Comparison of ENCODE assay signal across 4 worm cellular contexts in the genomic region with DNA sequence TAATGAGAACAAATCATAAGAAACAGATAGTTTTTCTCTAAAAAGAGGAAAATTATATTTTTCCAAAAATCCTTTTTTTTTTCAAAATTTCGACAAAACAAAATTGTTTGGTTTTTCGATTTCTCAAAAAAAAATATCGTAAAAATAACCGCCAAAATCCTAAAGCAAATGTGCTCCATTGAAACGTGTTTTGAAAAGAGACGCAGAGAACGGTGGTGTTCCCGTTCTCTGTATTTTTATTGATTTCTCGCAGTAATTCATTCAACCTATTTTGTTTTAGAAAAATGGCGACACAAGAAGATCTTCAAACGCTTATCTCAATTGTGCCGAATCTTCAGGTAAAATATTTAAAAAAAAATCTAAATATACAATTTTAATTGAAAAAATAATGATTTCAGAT.
TF ChIP-seq lines count a peak whose summit lies in the region.

A gene (plus strand): TSS at position 281 of the 400 bp plus-strand sequence.

TF ChIP-seq in whole organism, L1 larva, 84 proteins besides CTCF, POLR2A, EP300 and RAD21 (continued from another document and continues in another):
- peak in 1 of 3 experiments; percentile 10 for TF ChIP-seq ceh-82 (tag; optimal IDR thresholded peaks at IDR 0.05; lab: Kevin White, UChicago)
- peak; percentile 26 for TF ChIP-seq F16B12.6 (tag; optimal IDR thresholded peaks at IDR 0.05; lab: Kevin White, UChicago)
- TF ChIP-seq lsy-2 (tag; optimal IDR thresholded peaks at IDR 0.05; lab: Kevin White, UChicago), result peak in 1 of 2 experiments; percentile 64
- no peak for TF ChIP-seq unc-30 (tag; optimal IDR thresholded peaks at IDR 0.05; lab: Kevin White, UChicago)
- TF ChIP-seq nhr-76 (tag; optimal IDR thresholded peaks at IDR 0.05; lab: Kevin White, UChicago), result no peak
- TF ChIP-seq ets-5 (GFP tag; IDR thresholded peaks at IDR 0.05; lab: Robert Waterston, UW), result no peak
- TF ChIP-seq unc-98 (GFP tag; IDR thresholded peaks at IDR 0.05; lab: Robert Waterston, UW), result no peak
- peak; percentile 2 for TF ChIP-seq snpc-4 (tag; optimal IDR thresholded peaks at IDR 0.05; lab: Kevin White, UChicago)
- TF ChIP-seq hpl-2 (GFP tag; optimal IDR thresholded peaks at IDR 0.05; lab: Kevin White, UChicago), result no peak
- no peak for TF ChIP-seq C04F5.9 (tag; optimal IDR thresholded peaks at IDR 0.05; lab: Kevin White, UChicago)
- TF ChIP-seq nhr-20 (tag; optimal IDR thresholded peaks at IDR 0.05; lab: Kevin White, UChicago), result peak; percentile 6
- no peak for TF ChIP-seq ztf-4 (tag; optimal IDR thresholded peaks at IDR 0.05; lab: Kevin White, UChicago)
- TF ChIP-seq zag-1 (tag; optimal IDR thresholded peaks at IDR 0.05; lab: Kevin White, UChicago), result no peak
- TF ChIP-seq elt-2 (tag; optimal IDR thresholded peaks at IDR 0.05; lab: Kevin White, UChicago), result no peak
- no peak for TF ChIP-seq hlh-4 (tag; optimal IDR thresholded peaks at IDR 0.05; lab: Kevin White, UChicago)
- TF ChIP-seq xbp-1 (tag; optimal IDR thresholded peaks at IDR 0.05; lab: Kevin White, UChicago), result no peak
- TF ChIP-seq pqm-1 (tag; optimal IDR thresholded peaks at IDR 0.05; lab: Kevin White, UChicago), result no peak
- TF ChIP-seq Y116A8C.19 (tag; optimal IDR thresholded peaks at IDR 0.05; lab: Kevin White, UChicago; ENCODE audit: borderline replicate concordance), result no peak
- TF ChIP-seq efl-3 (GFP tag; optimal IDR thresholded peaks at IDR 0.05; lab: Kevin White, UChicago), result no peak
- peak; percentile 51 to 75 for TF ChIP-seq efl-1 (optimal IDR thresholded peaks at IDR 0.05; lab: Kevin White, UChicago)
- peak; percentile 18 to 58 for TF ChIP-seq efl-1 (GFP tag; optimal IDR thresholded peaks at IDR 0.05 in 1 of 2; lab: Kevin White, UChicago)
- no peak for TF ChIP-seq egl-13 (tag; optimal IDR thresholded peaks at IDR 0.05; lab: Kevin White, UChicago)
- peak; percentile 7 for TF ChIP-seq lin-13 (GFP tag; optimal IDR thresholded peaks at IDR 0.05; lab: Kevin White, UChicago)
- no peak for TF ChIP-seq grh-1 (GFP tag; IDR thresholded peaks at IDR 0.05; lab: Robert Waterston, UW)
- TF ChIP-seq lir-3 (tag; optimal IDR thresholded peaks at IDR 0.05; lab: Kevin White, UChicago; ENCODE audit: poor library complexity), result no peak
- no peak for TF ChIP-seq unc-86 (tag; optimal IDR thresholded peaks at IDR 0.05; lab: Kevin White, UChicago)
- no peak for TF ChIP-seq alr-1 (tag; optimal IDR thresholded peaks at IDR 0.05; lab: Kevin White, UChicago; ENCODE audit: borderline replicate concordance)
- TF ChIP-seq aly-2 (tag; optimal IDR thresholded peaks at IDR 0.05; lab: Kevin White, UChicago), result no peak
- TF ChIP-seq nhr-11 (tag; optimal IDR thresholded peaks at IDR 0.05; lab: Kevin White, UChicago), result no peak
- TF ChIP-seq nhr-47 (tag; optimal IDR thresholded peaks at IDR 0.05; lab: Kevin White, UChicago), result peak; percentile 28
- TF ChIP-seq nhr-28 (tag; optimal IDR thresholded peaks at IDR 0.05; lab: Kevin White, UChicago), result no peak
- TF ChIP-seq nhr-84 (tag; optimal IDR thresholded peaks at IDR 0.05; lab: Kevin White, UChicago), result no peak

TF ChIP-seq in whole organism, L3 larva, 47 proteins besides CTCF, POLR2A, EP300 and RAD21 (continued from another document):
- TF ChIP-seq snpc-4 (tag; optimal IDR thresholded peaks at IDR 0.05; lab: Kevin White, UChicago), result no peak
- TF ChIP-seq egl-27 (tag; optimal IDR thresholded peaks at IDR 0.05; lab: Kevin White, UChicago), result no peak
- no peak for TF ChIP-seq nhr-28 (tag; optimal IDR thresholded peaks at IDR 0.05; lab: Kevin White, UChicago)
- TF ChIP-seq ama-1 (optimal IDR thresholded peaks at IDR 0.05; lab: Kevin White, UChicago), result no peak
- TF ChIP-seq ZK546.5 (tag; optimal IDR thresholded peaks at IDR 0.05; lab: Kevin White, UChicago), result no peak
- peak; percentile 64 for TF ChIP-seq nhr-23 (tag; optimal IDR thresholded peaks at IDR 0.05; lab: Kevin White, UChicago)
- no peak for TF ChIP-seq sea-2 (GFP tag; optimal IDR thresholded peaks at IDR 0.05; lab: Kevin White, UChicago)
- no peak for TF ChIP-seq skn-1 (tag; optimal IDR thresholded peaks at IDR 0.05; lab: Kevin White, UChicago)
- peak; percentile 55 for TF ChIP-seq nfya-1 (tag; optimal IDR thresholded peaks at IDR 0.05; lab: Kevin White, UChicago; ENCODE audit: insufficient read depth)
- no peak for TF ChIP-seq ztf-4 (tag; optimal IDR thresholded peaks at IDR 0.05; lab: Kevin White, UChicago)
- TF ChIP-seq nhr-67 (tag; optimal IDR thresholded peaks at IDR 0.05; lab: Kevin White, UChicago), result no peak

TF ChIP-seq in whole organism, L4 larva, 104 proteins besides CTCF, POLR2A, EP300 and RAD21 (continued from another document):
- no peak for TF ChIP-seq spr-1 (tag; optimal IDR thresholded peaks at IDR 0.05; lab: Kevin White, UChicago)
- no peak for TF ChIP-seq mdl-1 (tag; optimal IDR thresholded peaks at IDR 0.05; lab: Kevin White, UChicago)
- no peak for TF ChIP-seq zip-11 (GFP tag; IDR thresholded peaks at IDR 0.05; lab: Robert Waterston, UW)
- TF ChIP-seq madf-9 (GFP tag; conservative IDR thresholded peaks at IDR 0.05; lab: Robert Waterston, UW), result no peak
- TF ChIP-seq ZK337.2 (GFP tag; IDR thresholded peaks at IDR 0.05; lab: Robert Waterston, UW), result no peak
- TF ChIP-seq lin-15B (tag; optimal IDR thresholded peaks at IDR 0.05; lab: Kevin White, UChicago), result no peak
- no peak for TF ChIP-seq nhr-111 (GFP tag; optimal IDR thresholded peaks at IDR 0.05; lab: Kevin White, UChicago)
- TF ChIP-seq hlh-30 (tag; optimal IDR thresholded peaks at IDR 0.05; lab: Kevin White, UChicago; ENCODE audit: insufficient read depth), result peak; percentile 27
- no peak for TF ChIP-seq pqm-1 (tag; optimal IDR thresholded peaks at IDR 0.05; lab: Kevin White, UChicago)
- TF ChIP-seq fkh-10 (GFP tag; optimal IDR thresholded peaks at IDR 0.05; lab: Kevin White, UChicago), result no peak
- TF ChIP-seq nhr-10 (tag; optimal IDR thresholded peaks at IDR 0.05; lab: Kevin White, UChicago), result no peak
- TF ChIP-seq vab-7 (GFP tag; IDR thresholded peaks at IDR 0.05; lab: Robert Waterston, UW), result no peak
- TF ChIP-seq duxl-1 (tag; optimal IDR thresholded peaks at IDR 0.05; lab: Kevin White, UChicago; ENCODE audit: poor library complexity), result no peak
- TF ChIP-seq daf-12 (tag; optimal IDR thresholded peaks at IDR 0.05; lab: Kevin White, UChicago), result no peak
- TF ChIP-seq unc-39 (tag; optimal IDR thresholded peaks at IDR 0.05; lab: Kevin White, UChicago), result no peak
- TF ChIP-seq D1046.2 (GFP tag; IDR thresholded peaks at IDR 0.05; lab: Robert Waterston, UW), result no peak
- TF ChIP-seq F44E2.7 (GFP tag; IDR thresholded peaks at IDR 0.05; lab: Robert Waterston, UW), result no peak
- no peak for TF ChIP-seq fos-1 (tag; optimal IDR thresholded peaks at IDR 0.05; lab: Kevin White, UChicago)
- peak; percentile 65 for TF ChIP-seq lin-38 (GFP tag; IDR thresholded peaks at IDR 0.05; lab: Robert Waterston, UW)
- TF ChIP-seq nhr-237 (tag; optimal IDR thresholded peaks at IDR 0.05; lab: Kevin White, UChicago), result no peak
- no peak for TF ChIP-seq zag-1 (tag; optimal IDR thresholded peaks at IDR 0.05; lab: Kevin White, UChicago)
- no peak for TF ChIP-seq F10B5.3 (tag; optimal IDR thresholded peaks at IDR 0.05; lab: Kevin White, UChicago)
- TF ChIP-seq arid-1 (GFP tag; conservative IDR thresholded peaks at IDR 0.05; lab: Robert Waterston, UW), result no peak
- no peak for TF ChIP-seq nhr-102 (tag; optimal IDR thresholded peaks at IDR 0.05; lab: Kevin White, UChicago)
- TF ChIP-seq aly-2 (tag; optimal IDR thresholded peaks at IDR 0.05; lab: Kevin White, UChicago), result no peak
- TF ChIP-seq skn-1 (tag; optimal IDR thresholded peaks at IDR 0.05; lab: Kevin White, UChicago), result no peak
- peak; percentile 7 for TF ChIP-seq mep-1 (tag; optimal IDR thresholded peaks at IDR 0.05; lab: Kevin White, UChicago)
- TF ChIP-seq zip-2 (tag; optimal IDR thresholded peaks at IDR 0.05; lab: Kevin White, UChicago), result no peak
- no peak for TF ChIP-seq zfp-2 (tag; optimal IDR thresholded peaks at IDR 0.05; lab: Kevin White, UChicago)
- TF ChIP-seq F37D6.2 (tag; optimal IDR thresholded peaks at IDR 0.05; lab: Kevin White, UChicago), result no peak
- peak; percentile 11 for TF ChIP-seq nhr-28 (tag; optimal IDR thresholded peaks at IDR 0.05; lab: Kevin White, UChicago)
- TF ChIP-seq ztf-7 (tag; optimal IDR thresholded peaks at IDR 0.05; lab: Kevin White, UChicago), result no peak
- TF ChIP-seq nhr-41 (GFP tag; IDR thresholded peaks at IDR 0.05; lab: Robert Waterston, UW), result no peak
- TF ChIP-seq egl-43 (GFP tag; IDR thresholded peaks at IDR 0.05; lab: Robert Waterston, UW), result no peak
- TF ChIP-seq T26A8.4 (GFP tag; IDR thresholded peaks at IDR 0.05; lab: Robert Waterston, UW), result no peak
- TF ChIP-seq egl-27 (tag; optimal IDR thresholded peaks at IDR 0.05; lab: Kevin White, UChicago), result no peak
- no peak for TF ChIP-seq F49E8.2 (tag; optimal IDR thresholded peaks at IDR 0.05; lab: Kevin White, UChicago; ENCODE audit: borderline replicate concordance)
- no peak for TF ChIP-seq hmg-1.1 (GFP tag; IDR thresholded peaks at IDR 0.05; lab: Robert Waterston, UW)

TF ChIP-seq in whole organism, mixed stage, embryonic, 35 proteins besides CTCF, POLR2A, EP300 and RAD21 (continued from another document):
- TF ChIP-seq snpc-4 (tag; optimal IDR thresholded peaks at IDR 0.05; lab: Kevin White, UChicago), result no peak
- TF ChIP-seq pha-4 (tag; optimal IDR thresholded peaks at IDR 0.05; lab: Kevin White, UChicago), result no peak
- TF ChIP-seq ztf-11 (tag; optimal IDR thresholded peaks at IDR 0.05; lab: Kevin White, UChicago), result no peak
- TF ChIP-seq nhr-2 (tag; optimal IDR thresholded peaks at IDR 0.05; lab: Kevin White, UChicago), result no peak
- TF ChIP-seq elt-1 (tag; optimal IDR thresholded peaks at IDR 0.05; lab: Kevin White, UChicago; ENCODE audit: borderline replicate concordance, insufficient read depth), result no peak
- TF ChIP-seq nhr-76 (tag; optimal IDR thresholded peaks at IDR 0.05; lab: Kevin White, UChicago), result no peak
- TF ChIP-seq lsy-2 (tag; optimal IDR thresholded peaks at IDR 0.05; lab: Kevin White, UChicago), result peak; percentile 25
- TF ChIP-seq ham-2 (GFP tag; optimal IDR thresholded peaks at IDR 0.05; lab: Kevin White, UChicago), result no peak
- TF ChIP-seq unc-62 (GFP tag; optimal IDR thresholded peaks at IDR 0.05; lab: Kevin White, UChicago), result no peak
